Worm (Caenorhabditis elegans) whole organism, L1 larva: ENCODE data around the gene srr-9.

ENCODE experiments used
- alr-1 ChIP-seq: fragments of 200-800 bp; sonication (Bioruptor generic); optimal IDR thresholded peaks from 2 replicates; lab custom pipeline; 2018; ENCODE audit warnings: borderline replicate concordance, mild to moderate bottlenecking, missing genetic modification characterization, missing compliant biosample characterization
- ceh-82 ChIP-seq, 3 experiments: fragments of 150-350 bp in 1 of 3; sonication (generic microtip) in 2 of 3; optimal IDR thresholded peaks; 2 replicates each; lab custom pipeline; 2014 to 2017; ENCODE audit warnings: missing biosample characterization in 3 of 3, missing genetic modification characterization in 3 of 3
- elt-3 ChIP-seq, 6 experiments: fragments of 150-350 bp in 1 of 6; sonication (generic microtip); optimal IDR thresholded peaks; 2 replicates each; lab custom pipeline; 2017 to 2018; ENCODE audit warnings: missing biosample characterization in 6 of 6, missing genetic modification characterization in 6 of 6, inconsistent platforms in 1 of 6
- nhr-19 ChIP-seq: fragments of 200-800 bp; sonication (Bioruptor generic); conservative IDR thresholded peaks from 2 replicates; pipeline ENCODE4 v1.3.6; 2022; ENCODE audit warnings: missing genetic modification characterization, missing compliant biosample characterization
- skn-1 ChIP-seq: fragments of 150-350 bp; optimal IDR thresholded peaks from 2 replicates; lab custom pipeline; 2014; ENCODE audit warnings: missing biosample characterization, missing genetic modification characterization
- snpc-4 ChIP-seq: fragments of 150-350 bp; optimal IDR thresholded peaks from 2 replicates; lab custom pipeline; 2014; ENCODE audit warnings: missing biosample characterization, missing genetic modification characterization
- unc-98 ChIP-seq: fragments of 200-800 bp; sonication (Bioruptor generic); IDR thresholded peaks from 2 replicates; pipeline ENCODE4 v1.3.6; 2022; ENCODE audit warnings: missing genetic modification characterization, missing compliant biosample characterization

- TF ChIP-seq unc-98 (GFP tag; lab: Robert Waterston, UW): no peak
- TF ChIP-seq ceh-82 (tag; optimal IDR thresholded peaks at IDR 0.05; lab: Kevin White, UChicago): no peak
- TF ChIP-seq elt-3 (tag; optimal IDR thresholded peaks at IDR 0.05; lab: Kevin White, UChicago): no peak
- no peak for TF ChIP-seq skn-1
- no peak for TF ChIP-seq nhr-19
- TF ChIP-seq snpc-4 (tag; lab: Kevin White, UChicago): no peak
- no peak for TF ChIP-seq alr-1 (tag; lab: Kevin White, UChicago)
Observed at ce11 chrV:7726202-7726601, 11.6 kb upstream of the srr-9 start.
